Worm (Caenorhabditis elegans) whole organism, mixed stage, embryonic: ENCODE measurements around the gene F13H10.6.

Experiments
- ceh-43 ChIP-seq: fragments of 200-800 bp; sonication (Bioruptor generic); optimal IDR thresholded peaks from 2 replicates; lab custom pipeline; 2018; ENCODE audit warnings: mild to moderate bottlenecking, missing genetic modification characterization, moderate library complexity, missing compliant biosample characterization
- ces-1 ChIP-seq: fragments of 150-350 bp; optimal IDR thresholded peaks from 2 replicates; lab custom pipeline; 2014; ENCODE audit warnings: missing biosample characterization, missing genetic modification reagents, missing genetic modification characterization
- cnd-1 ChIP-seq: fragments of 200-800 bp; sonication (Bioruptor generic); optimal IDR thresholded peaks from 2 replicates; lab custom pipeline; 2018; ENCODE audit warnings: mild to moderate bottlenecking, missing genetic modification characterization, missing compliant biosample characterization
- elt-3 ChIP-seq: fragments of 150-350 bp; optimal IDR thresholded peaks from 2 replicates; lab custom pipeline; 2014; ENCODE audit warnings: missing biosample characterization, missing genetic modification characterization
- flh-1 ChIP-seq: fragments of 200-800 bp; sonication (Bioruptor generic); optimal IDR thresholded peaks from 2 replicates; lab custom pipeline; 2018; ENCODE audit warnings: mild to moderate bottlenecking, missing genetic modification characterization, moderate library complexity, missing compliant biosample characterization
- ham-2 ChIP-seq: fragments of 200-800 bp; sonication (Bioruptor generic); optimal IDR thresholded peaks from 2 replicates; lab custom pipeline; 2018; ENCODE audit warnings: mild to moderate bottlenecking, missing genetic modification characterization, missing compliant biosample characterization
- lin-13 ChIP-seq: fragments of 150-350 bp; optimal IDR thresholded peaks from 2 replicates; lab custom pipeline; 2014; ENCODE audit warnings: missing biosample characterization, missing genetic modification characterization
- lin-32 ChIP-seq: fragments of 200-800 bp; sonication (Bioruptor generic); optimal IDR thresholded peaks from 2 replicates; lab custom pipeline; 2018; ENCODE audit warnings: mild to moderate bottlenecking, missing genetic modification characterization, missing compliant biosample characterization
- nhr-12 ChIP-seq: fragments of 150-350 bp; optimal IDR thresholded peaks from 2 replicates; lab custom pipeline; 2014; ENCODE audit warnings: missing biosample characterization, missing genetic modification characterization
- nhr-237 ChIP-seq: fragments of 150-350 bp; optimal IDR thresholded peaks from 2 replicates; lab custom pipeline; 2014; ENCODE audit warnings: missing biosample characterization, missing genetic modification characterization
- nhr-76 ChIP-seq: sonication (generic microtip); optimal IDR thresholded peaks from 2 replicates; lab custom pipeline; 2017; ENCODE audit warnings: missing biosample characterization, missing genetic modification characterization
- pha-4 ChIP-seq: fragments of 150-350 bp; optimal IDR thresholded peaks from 2 replicates; lab custom pipeline; 2018; ENCODE audit warnings: missing biosample characterization, missing genetic modification reagents, missing genetic modification characterization
- unc-39 ChIP-seq: fragments of 150-350 bp; optimal IDR thresholded peaks from 2 replicates; lab custom pipeline; 2014; ENCODE audit warnings: missing biosample characterization, missing genetic modification characterization
- zip-8 ChIP-seq: fragments of 150-350 bp; optimal IDR thresholded peaks from 2 replicates; lab custom pipeline; 2014; ENCODE audit warnings: missing biosample characterization, missing genetic modification characterization

ce11 chrIV:10981761-10982160 is 27.3 kb upstream of the F13H10.6 start, which contains the start of gene Y43E12A.2:
- TF ChIP-seq flh-1 (no peak), elt-3 (tag; lab: Kevin White, UChicago) (no peak), ceh-43 (no peak), ces-1 (GFP tag; lab: Kevin White, UChicago) (no peak), cnd-1 (tag; lab: Kevin White, UChicago) (no peak), nhr-237 (tag; lab: Kevin White, UChicago) (no peak), zip-8 (no peak), nhr-76 (tag; lab: Kevin White, UChicago) (no peak), lin-32 (no peak), nhr-12 (no peak), pha-4 (tag; lab: Kevin White, UChicago) (no peak), ham-2 (GFP tag; lab: Kevin White, UChicago) (no peak), unc-39 (tag; lab: Kevin White, UChicago) (no peak), lin-13 (no peak)
